Fruit fly (Drosophila melanogaster): ENCODE data around the gene vnd.

Gene vnd

DNA sequence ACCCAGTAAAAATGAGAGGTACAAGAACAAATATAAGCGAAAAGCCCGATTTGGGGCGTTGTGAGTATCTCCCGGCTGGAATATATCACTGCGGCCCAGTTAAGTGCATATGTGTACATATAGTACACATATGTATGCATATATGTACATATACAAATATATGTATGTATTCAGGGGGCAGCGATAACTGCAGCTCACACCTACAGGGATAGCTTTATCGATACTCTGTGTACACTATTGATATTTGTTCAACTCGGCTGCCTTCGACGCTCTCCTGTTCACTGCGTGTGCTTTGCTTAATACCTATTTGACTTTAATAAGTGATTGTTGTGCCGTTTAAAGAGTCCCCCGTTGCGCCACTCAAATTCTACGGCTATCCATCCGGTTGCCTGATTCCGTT lies at the start of gene vnd:
Gene vnd (plus strand): TSS at position 297 of the 400 bp plus-strand sequence.
- TF ChIP-seq CG8478 (optimal IDR thresholded peaks at IDR 0.05) (no peak), CTCF (optimal IDR thresholded peaks at IDR 0.05) (no peak)

DNA sequence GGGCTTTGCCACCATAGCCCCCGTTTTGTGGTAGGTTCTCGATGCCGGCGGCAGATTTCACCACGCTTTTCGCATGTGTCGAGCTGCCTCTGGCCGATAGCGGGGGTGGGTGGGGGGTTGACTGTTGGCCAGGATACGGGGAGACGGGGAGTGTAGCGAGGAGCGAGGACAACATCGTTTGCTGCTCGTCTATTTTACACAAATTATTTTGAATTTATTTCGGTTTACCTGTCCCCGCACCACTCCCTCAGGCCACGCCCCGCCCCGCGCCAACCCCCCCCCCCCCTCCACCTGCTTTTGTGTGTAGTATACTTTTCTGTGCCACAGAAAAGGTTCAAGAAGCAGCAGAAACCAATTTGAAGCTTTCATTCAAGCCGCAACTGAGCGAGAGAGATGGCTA lies 39.9 kb upstream of the vnd start:
- no peak for TF ChIP-seq CG8478 (optimal IDR thresholded peaks at IDR 0.05)
- no peak for TF ChIP-seq CTCF (optimal IDR thresholded peaks at IDR 0.05)

DNA sequence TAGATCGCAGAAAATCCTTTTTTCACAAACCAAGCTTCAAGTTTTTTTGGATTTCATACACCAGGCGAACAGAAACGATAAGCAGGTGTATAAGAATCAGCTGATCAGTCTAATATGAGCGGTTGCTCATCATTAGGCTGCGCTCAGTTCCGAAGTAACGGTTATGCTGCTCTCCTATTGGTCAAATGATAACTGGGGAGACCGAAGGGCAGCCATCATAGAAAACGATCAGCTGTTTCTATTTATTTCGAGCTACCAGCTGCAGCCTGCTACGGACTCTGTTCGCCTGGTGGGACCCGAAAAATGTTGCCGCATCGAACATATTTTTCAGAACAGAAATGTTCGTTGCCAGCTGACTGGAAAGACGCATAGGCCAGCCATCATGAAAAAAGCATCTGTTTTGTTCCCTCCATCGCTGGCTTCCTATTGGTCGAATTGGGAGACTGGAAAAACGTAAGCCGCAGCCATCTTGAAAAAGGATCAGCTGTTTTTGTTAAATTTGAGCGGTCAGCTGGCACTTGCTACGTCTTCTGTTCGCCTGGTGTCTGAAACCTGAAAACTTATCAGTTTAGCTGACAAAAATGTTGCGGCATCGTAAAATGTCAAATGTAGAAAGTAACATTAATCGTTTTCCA lies 35.4 kb upstream of the vnd start:
- TF ChIP-seq CTCF (optimal IDR thresholded peaks at IDR 0.05) (peak; percentile 23 to 45), CG8478 (optimal IDR thresholded peaks at IDR 0.05) (no peak)

DNA sequence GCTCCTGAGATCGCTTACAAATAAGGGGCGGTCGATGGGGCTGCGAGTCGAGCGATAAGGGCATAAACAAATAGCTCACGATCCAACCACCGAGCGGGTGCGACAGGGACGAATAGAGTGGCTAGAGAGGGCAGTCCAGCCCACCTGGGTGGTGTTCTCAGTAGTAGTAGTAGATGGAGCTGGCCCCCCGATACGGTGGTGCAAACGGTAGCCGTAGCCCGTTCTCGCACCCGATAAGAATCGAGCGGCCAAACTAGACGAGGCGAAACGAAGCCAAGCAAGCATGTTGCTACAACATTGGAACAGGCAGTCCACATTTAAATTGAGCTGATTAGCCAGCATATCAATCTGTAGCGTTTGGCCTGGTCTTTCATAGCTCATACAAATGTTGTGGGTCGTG lies 1.3 kb upstream of the vnd start:
- TF ChIP-seq CTCF (optimal IDR thresholded peaks at IDR 0.05), result no peak

DNA sequence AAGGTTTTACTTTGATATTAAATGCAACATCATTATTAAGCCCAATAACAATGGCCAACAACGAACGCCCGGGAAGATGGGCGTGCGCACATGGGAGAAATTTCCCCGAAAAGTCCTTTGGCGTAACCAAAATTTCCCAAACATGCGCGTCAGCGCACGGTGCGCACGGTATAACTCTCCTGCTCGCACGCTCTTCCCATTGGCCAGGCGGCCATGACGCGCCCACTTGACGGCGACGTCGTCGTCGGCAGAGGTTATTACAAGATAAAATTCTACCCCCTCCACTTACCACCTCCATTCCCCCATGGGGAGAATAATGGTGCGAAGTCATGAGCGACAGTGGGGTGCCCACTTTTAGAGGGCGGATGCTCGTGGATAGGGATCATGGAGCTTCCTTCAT lies 7.0 kb downstream of the vnd start:
- TF ChIP-seq CG8478 (optimal IDR thresholded peaks at IDR 0.05) (no peak), CTCF (optimal IDR thresholded peaks at IDR 0.05) (no peak)

DNA sequence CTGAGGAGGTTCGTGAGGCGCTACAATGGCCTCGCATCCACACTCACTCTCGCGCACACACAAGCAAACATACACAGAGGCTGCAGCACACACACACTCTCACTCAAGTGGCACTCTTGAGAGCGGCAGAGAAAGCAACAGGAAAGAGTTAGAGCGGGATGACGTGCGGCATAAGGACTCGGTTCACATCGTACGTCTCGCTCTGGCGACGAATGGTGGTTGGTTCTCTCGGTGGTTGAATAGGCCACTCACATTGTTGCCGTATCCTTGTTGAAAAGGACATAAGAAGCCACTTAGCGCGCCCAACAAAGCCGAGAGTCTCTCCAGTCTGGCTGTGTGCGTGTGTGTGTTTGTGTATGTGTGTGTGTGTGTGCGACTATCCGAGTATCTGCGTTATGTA lies 8.6 kb downstream of the vnd start:
- TF ChIP-seq CG8478 (optimal IDR thresholded peaks at IDR 0.05) (no peak), CTCF (optimal IDR thresholded peaks at IDR 0.05) (no peak)

DNA sequence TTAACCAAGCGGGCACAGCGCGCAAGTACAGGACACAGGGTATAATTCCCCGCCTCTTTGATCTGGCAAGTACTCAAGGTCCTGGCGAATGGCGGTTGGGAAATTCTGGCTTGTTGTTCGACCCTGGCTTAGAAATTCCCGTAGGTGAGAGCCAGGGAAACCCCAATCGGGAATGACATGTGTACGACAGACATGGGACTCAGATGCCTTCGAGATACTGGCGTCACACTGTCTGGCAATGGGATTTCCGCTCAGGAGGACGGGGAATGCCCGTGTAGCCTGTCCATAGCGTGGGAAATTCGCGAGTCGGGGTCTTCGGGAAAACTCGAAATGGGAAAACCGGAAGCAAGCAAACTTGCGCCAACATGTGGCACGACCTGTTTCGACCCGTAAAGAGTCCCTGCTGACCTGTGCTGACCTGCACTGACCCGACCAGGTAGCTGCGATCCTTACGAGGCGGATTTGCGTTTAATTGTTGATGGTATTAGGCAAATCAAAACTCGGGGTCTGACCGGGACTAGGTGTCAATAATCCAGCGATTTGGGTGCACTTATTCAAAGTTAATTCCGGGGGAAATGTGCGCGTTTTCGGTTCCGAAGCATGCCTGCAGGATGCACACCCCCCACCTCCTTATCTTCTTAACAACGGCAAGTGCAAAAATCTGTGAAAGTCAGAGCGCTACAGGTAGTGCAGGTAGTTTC lies 10.8 kb downstream of the vnd start:
- TF ChIP-seq CTCF (optimal IDR thresholded peaks at IDR 0.05) (no peak), CG8478 (optimal IDR thresholded peaks at IDR 0.05) (no peak)

DNA sequence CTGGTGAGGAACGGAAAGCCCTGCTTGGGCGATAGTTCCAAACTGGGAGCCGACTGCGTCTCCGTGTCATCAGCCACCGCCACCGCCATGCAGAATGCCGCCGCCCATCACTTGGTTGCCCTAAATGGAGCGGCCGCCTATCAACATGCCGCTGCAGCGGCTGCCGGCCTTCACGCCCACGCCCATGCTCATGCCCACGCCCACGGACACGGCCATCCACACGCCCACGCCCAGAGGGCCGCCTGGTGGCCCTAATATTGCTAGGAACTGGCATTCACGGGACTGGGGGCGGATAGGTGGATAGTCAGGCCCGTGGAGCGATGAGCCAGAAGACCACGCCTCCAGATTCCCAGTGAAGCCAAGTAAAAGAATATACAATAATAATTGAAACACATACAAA lies 15.1 kb downstream of the vnd start:
- TF ChIP-seq CTCF (optimal IDR thresholded peaks at IDR 0.05), result no peak
- no peak for TF ChIP-seq CG8478 (optimal IDR thresholded peaks at IDR 0.05)

DNA sequence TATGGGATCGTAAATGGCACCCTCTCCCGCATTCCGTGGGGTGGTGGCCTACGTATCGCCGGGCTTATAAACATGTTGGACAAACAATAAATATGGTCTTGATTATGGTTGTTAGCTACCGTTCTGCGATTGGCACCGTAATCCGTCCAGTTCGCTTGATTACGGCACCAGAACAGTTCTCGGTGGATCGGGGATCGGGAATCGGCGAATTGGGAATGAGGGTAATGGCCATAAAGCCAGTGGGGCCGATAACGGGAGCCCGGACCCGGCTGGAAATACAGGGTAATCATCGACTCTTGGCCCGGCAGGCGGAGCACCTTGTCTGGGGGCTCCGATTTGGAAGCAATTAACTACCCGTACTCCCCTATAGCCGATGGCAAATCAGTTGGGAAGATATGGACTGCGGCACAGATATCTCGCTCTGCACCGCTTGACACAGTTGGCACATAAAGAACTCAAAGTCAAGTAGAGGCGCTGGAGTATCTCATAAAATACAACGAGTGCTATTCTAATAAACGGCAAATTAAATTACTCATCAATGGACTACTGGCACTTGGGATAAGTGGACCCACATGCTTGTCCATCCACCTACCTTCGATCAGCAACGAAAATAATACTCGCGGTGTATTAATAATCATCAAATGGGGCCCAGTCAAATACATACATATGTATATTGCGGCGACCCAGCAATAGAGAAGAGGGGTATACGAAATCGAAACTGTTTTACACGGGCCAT lies 16.6 kb downstream of the vnd start:
- no peak for TF ChIP-seq CG8478 (optimal IDR thresholded peaks at IDR 0.05)
- no peak for TF ChIP-seq CTCF (optimal IDR thresholded peaks at IDR 0.05)

DNA sequence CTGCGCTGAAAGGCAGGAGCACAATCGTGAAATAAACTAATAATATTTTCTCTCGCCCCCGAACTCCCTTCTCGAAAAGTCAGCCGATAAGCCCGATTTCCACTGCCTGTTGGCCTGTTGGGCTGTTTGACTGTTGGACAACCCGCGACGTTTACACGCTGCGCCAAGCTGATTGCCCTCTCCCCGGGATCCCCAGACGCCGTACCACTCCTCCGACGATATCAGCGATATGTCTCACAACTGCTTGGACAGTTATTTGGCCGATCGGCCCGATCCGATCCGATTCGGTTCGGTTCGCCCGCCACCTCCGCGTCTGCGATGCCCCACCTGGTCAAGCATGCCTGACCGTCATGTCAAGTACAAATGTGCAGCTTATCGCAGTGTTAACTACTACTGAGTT lies 17.8 kb downstream of the vnd start:
- TF ChIP-seq CTCF (optimal IDR thresholded peaks at IDR 0.05) (no peak), CG8478 (optimal IDR thresholded peaks at IDR 0.05) (no peak)

DNA sequence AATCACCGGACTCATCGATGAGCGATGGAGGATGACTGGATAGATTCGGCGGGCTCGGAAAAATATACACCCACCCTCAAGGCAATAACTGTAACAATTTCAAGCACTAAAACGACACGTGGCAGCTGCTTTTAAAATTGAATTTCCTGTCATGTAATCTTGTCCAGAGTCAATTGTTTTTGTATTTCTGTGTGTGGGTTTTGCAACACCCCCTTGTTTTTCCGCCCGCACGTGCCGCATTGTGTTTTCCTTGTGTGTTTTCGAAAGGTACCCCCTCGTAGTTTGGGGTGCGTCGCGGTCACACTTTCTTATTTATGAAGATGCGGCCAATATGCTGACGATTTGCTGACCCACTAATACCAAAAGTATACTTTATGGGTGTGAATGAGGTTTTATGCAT lies 20.1 kb downstream of the vnd start:
- TF ChIP-seq CTCF (optimal IDR thresholded peaks at IDR 0.05) (no peak), CG8478 (optimal IDR thresholded peaks at IDR 0.05) (no peak)

DNA sequence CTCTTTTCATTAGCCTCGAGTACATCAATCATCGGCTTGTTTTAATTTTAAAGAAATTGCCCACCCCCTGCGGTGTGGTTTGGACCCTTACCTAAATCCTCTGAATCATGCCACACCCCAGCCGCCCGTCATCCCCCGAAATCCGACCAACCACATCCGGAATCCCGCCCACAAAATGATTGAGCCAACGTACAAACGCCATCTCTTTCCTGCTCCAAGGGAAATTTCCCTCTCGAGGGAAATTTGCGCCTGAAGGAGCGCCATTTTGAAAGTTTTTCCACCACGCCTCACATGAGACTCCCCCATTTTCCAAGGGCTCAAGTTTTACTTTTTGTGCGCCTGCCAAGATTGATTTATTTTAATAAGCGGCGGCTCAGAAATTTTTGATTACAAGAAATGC lies 28.1 kb downstream of the vnd start:
- TF ChIP-seq CTCF (optimal IDR thresholded peaks at IDR 0.05) (no peak), CG8478 (optimal IDR thresholded peaks at IDR 0.05) (no peak)

DNA sequence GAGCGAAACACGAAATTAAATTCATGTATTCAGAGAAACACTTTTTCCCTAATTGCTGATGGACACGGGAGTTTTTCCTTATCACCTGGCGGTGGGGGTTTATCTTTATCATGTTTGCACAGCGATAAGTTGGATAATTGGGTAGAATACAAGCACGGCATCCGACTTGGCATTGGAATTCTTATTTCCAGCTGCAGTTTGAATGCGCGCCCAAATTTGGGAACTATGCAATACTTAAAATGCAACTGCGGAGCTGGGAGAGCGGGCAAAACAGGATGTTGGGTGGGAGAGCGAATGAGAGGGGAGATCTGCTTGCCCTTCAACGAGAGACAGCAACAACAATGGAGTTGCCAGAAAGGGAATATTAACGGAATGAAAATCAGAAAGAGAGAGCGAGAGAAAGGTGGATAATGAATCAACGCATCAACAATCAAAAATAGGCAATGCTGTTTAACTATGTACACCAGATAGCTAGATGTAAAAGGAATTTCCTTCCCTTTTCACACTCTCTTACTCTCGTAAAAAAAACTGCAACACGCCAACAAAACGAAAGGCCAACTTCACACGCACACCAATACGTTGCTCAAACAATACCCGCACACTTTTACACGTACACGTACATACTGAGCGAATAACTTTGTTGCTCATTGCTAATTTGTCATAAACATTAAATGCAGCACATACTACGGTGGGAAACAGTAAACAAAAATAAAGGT lies 35.0 kb downstream of the vnd start:
- TF ChIP-seq CG8478 (optimal IDR thresholded peaks at IDR 0.05), result no peak
- no peak for TF ChIP-seq CTCF (optimal IDR thresholded peaks at IDR 0.05)

DNA sequence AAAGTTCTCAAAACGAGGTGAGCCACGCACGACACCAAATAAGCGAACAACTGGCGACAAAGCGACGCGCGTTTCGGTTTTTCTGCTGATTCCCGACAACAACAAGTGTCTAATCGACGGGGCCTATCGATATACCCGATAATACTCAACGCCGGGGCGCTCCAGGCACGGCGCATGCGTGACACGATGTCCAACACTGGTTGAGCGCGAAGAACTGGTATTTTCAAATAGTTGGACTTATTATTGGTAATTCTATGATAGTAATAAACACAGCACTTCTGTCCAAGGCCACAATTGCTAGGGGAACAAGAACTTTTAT lies 35.5 kb downstream of the vnd start:
- TF ChIP-seq CG8478 (optimal IDR thresholded peaks at IDR 0.05) (no peak), CTCF (optimal IDR thresholded peaks at IDR 0.05) (peak in 1 of 2 experiments; percentile 30)

DNA sequence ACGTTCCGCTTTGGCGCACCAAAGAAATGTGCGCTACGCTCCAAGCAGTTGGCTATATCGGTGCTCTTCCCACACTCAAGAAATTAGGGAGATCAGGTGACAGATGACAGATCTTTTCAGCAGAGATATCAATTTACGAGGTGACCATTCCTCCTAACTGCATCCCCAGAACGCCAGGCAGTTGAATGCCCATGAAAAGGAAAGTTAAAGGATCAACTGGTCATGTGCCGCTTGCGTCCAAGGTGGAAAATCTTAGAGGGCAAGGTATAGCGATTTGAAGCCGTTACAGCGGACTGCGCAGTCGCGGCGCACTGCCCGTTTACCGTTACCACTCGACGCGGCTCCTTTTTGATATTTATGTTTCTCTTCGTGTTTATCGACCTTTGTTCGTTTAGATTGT lies 36.7 kb downstream of the vnd start:
- TF ChIP-seq CTCF (optimal IDR thresholded peaks at IDR 0.05), result no peak
- no peak for TF ChIP-seq CG8478 (optimal IDR thresholded peaks at IDR 0.05)
